Fruit fly (Drosophila melanogaster) whole organism, embryonic: ENCODE measurements around the gene SecS.
A peak's percentile ranks its signal among the peaks of the same experiment; 100 is the strongest.

Experiments
- CG10147 ChIP-seq: fragments of 200-800 bp; sonication (Bioruptor generic); optimal IDR thresholded peaks from 2 replicates; lab custom pipeline; 2019; ENCODE audit warnings: missing biosample characterization, mild to moderate bottlenecking, missing genetic modification characterization, moderate library complexity
- CG12299 ChIP-seq: fragments of 200-800 bp; sonication (Bioruptor generic); optimal IDR thresholded peaks from 2 replicates; lab custom pipeline; 2018; ENCODE audit warnings: missing biosample characterization, mild to moderate bottlenecking, missing genetic modification characterization
- CG12659 ChIP-seq: fragments of 200-800 bp; sonication (Bioruptor generic); optimal IDR thresholded peaks from 3 replicates; lab custom pipeline; 2017; ENCODE audit warnings: mild to moderate bottlenecking, missing biosample characterization, missing genetic modification reagents, missing genetic modification characterization
- CG14014 ChIP-seq: fragments of 200-800 bp; sonication (Bioruptor generic); IDR thresholded peaks from 2 replicates; pipeline ENCODE4 v1.3.6; 2022; ENCODE audit warnings: missing biosample characterization, missing genetic modification characterization
- CG15269 ChIP-seq: fragments of 200-800 bp; sonication (Bioruptor generic); optimal IDR thresholded peaks from 2 replicates; lab custom pipeline; 2018; ENCODE audit warnings: missing biosample characterization, mild to moderate bottlenecking, missing genetic modification characterization, moderate library complexity
- CG16779 ChIP-seq: fragments of 200-800 bp; sonication (Bioruptor generic); IDR thresholded peaks from 2 replicates; pipeline ENCODE4 v1.3.6; 2022; ENCODE audit warnings: missing biosample characterization, missing genetic modification characterization
- CG18764 ChIP-seq: fragments of 200-800 bp; sonication (Bioruptor generic); optimal IDR thresholded peaks from 3 replicates; lab custom pipeline; 2016; ENCODE audit warnings: missing biosample characterization, missing genetic modification characterization
- CG34422 ChIP-seq: fragments of 200-800 bp; sonication (Bioruptor generic); IDR thresholded peaks from 3 replicates; pipeline ENCODE4 v1.3.6; 2022; ENCODE audit warnings: missing biosample characterization, missing genetic modification characterization
- CG3847 ChIP-seq: fragments of 200-800 bp; sonication (Bioruptor generic); IDR thresholded peaks from 2 replicates; pipeline ENCODE4 v1.3.6; 2022; ENCODE audit warnings: missing biosample characterization, missing genetic modification characterization
- CG4360 ChIP-seq: fragments of 200-800 bp; sonication (Bioruptor generic); IDR thresholded peaks from 2 replicates; pipeline ENCODE4 v1.3.6; 2022; ENCODE audit warnings: missing biosample characterization, missing genetic modification characterization
- CG4424 ChIP-seq: fragments of 200-800 bp; sonication (Bioruptor generic); optimal IDR thresholded peaks from 3 replicates; lab custom pipeline; 2016; ENCODE audit warnings: missing biosample characterization, missing genetic modification characterization
- CG6654 ChIP-seq: fragments of 200-800 bp; sonication (Bioruptor generic); optimal IDR thresholded peaks from 2 replicates; lab custom pipeline; 2017; ENCODE audit warnings: missing biosample characterization, mild to moderate bottlenecking, missing genetic modification characterization
- CG6765 ChIP-seq: fragments of 200-800 bp; sonication (Bioruptor generic); optimal IDR thresholded peaks from 3 replicates; lab custom pipeline; 2017; ENCODE audit warnings: missing biosample characterization, mild to moderate bottlenecking, missing genetic modification characterization
- CG7745 ChIP-seq: fragments of 200-800 bp; sonication (Bioruptor generic); optimal IDR thresholded peaks from 2 replicates; lab custom pipeline; 2018; ENCODE audit warnings: missing biosample characterization, mild to moderate bottlenecking, missing genetic modification characterization, moderate library complexity
- CG8388 ChIP-seq: fragments of 200-800 bp; sonication (Bioruptor generic); optimal IDR thresholded peaks from 2 replicates; lab custom pipeline; 2019; ENCODE audit warnings: missing biosample characterization, mild to moderate bottlenecking, missing genetic modification characterization, moderate library complexity
- CG9437 ChIP-seq: fragments of 200-800 bp; sonication (Bioruptor generic); optimal IDR thresholded peaks from 2 replicates; lab custom pipeline; 2018; ENCODE audit warnings: missing biosample characterization, mild to moderate bottlenecking, missing genetic modification characterization
- CG9876 ChIP-seq: fragments of 200-800 bp; sonication (Bioruptor generic); optimal IDR thresholded peaks from 2 replicates; lab custom pipeline; 2016; ENCODE audit warnings: missing biosample characterization, missing genetic modification characterization
- Camta ChIP-seq: fragments of 200-800 bp; sonication (Bioruptor generic); optimal IDR thresholded peaks from 2 replicates; lab custom pipeline; 2016; ENCODE audit warnings: missing biosample characterization, missing genetic modification characterization
- Gug ChIP-seq: fragments of 200-800 bp; sonication (Bioruptor generic); IDR thresholded peaks from 4 replicates; pipeline ENCODE4 v1.3.6; 2022; ENCODE audit warnings: missing biosample characterization, missing genetic modification characterization
- HLH4C ChIP-seq: fragments of 200-800 bp; sonication (Bioruptor generic); IDR thresholded peaks from 3 replicates; pipeline ENCODE4 v1.3.6; 2022; ENCODE audit warnings: missing biosample characterization, missing genetic modification characterization; ENCODE audit not compliant: partially characterized antibody
- Hand ChIP-seq: fragments of 200-800 bp; sonication (Bioruptor generic); optimal IDR thresholded peaks from 2 replicates; lab custom pipeline; 2017; ENCODE audit warnings: mild to moderate bottlenecking, missing biosample characterization, missing genetic modification reagents, missing genetic modification characterization
- Hr3 ChIP-seq: fragments of 200-800 bp; sonication (Bioruptor generic); optimal IDR thresholded peaks from 3 replicates; lab custom pipeline; 2016; ENCODE audit warnings: missing biosample characterization, missing genetic modification characterization
- Max ChIP-seq: fragments of 200-800 bp; sonication (Bioruptor generic); optimal IDR thresholded peaks from 2 replicates; lab custom pipeline; 2016; ENCODE audit warnings: missing biosample characterization, mild to moderate bottlenecking, missing genetic modification characterization
- NC2β ChIP-seq: fragments of 200-800 bp; sonication (Bioruptor generic); optimal IDR thresholded peaks from 2 replicates; lab custom pipeline; 2016; ENCODE audit warnings: missing biosample characterization, missing genetic modification characterization
- Ptx1 ChIP-seq: fragments of 200-800 bp; sonication (Bioruptor generic); IDR thresholded peaks from 2 replicates; pipeline ENCODE4 v1.3.6; 2022; ENCODE audit warnings: missing biosample characterization, missing genetic modification characterization
- Rfx ChIP-seq: fragments of 200-800 bp; sonication (Bioruptor generic); IDR thresholded peaks from 2 replicates; pipeline ENCODE4 v1.3.6; 2022; ENCODE audit warnings: missing biosample characterization, missing genetic modification characterization
- Sry-δ ChIP-seq: fragments of 200-800 bp; sonication (Bioruptor generic); optimal IDR thresholded peaks from 2 replicates; lab custom pipeline; 2016; ENCODE audit warnings: missing biosample characterization, missing genetic modification characterization
- abd-A ChIP-seq: fragments of 200-800 bp; sonication (Bioruptor generic); optimal IDR thresholded peaks from 3 replicates; lab custom pipeline; 2019; ENCODE audit warnings: missing biosample characterization, mild to moderate bottlenecking, missing genetic modification characterization, moderate library complexity
- ato ChIP-seq: fragments of 200-800 bp; sonication (Bioruptor generic); IDR thresholded peaks from 2 replicates; pipeline ENCODE4 v1.3.6; 2022; ENCODE audit warnings: missing biosample characterization, missing genetic modification characterization; ENCODE audit not compliant: partially characterized antibody
- bbx ChIP-seq: fragments of 200-800 bp; sonication (Bioruptor generic); IDR thresholded peaks from 2 replicates; pipeline ENCODE4 v1.3.6; 2022; ENCODE audit warnings: missing biosample characterization, missing genetic modification characterization; ENCODE audit not compliant: partially characterized antibody
- bowl ChIP-seq: fragments of 200-800 bp; sonication (Bioruptor generic); IDR thresholded peaks from 2 replicates; pipeline ENCODE4 v1.3.6; 2022; ENCODE audit warnings: missing biosample characterization, missing genetic modification characterization
- btn ChIP-seq: fragments of 200-800 bp; sonication (Bioruptor generic); optimal IDR thresholded peaks from 2 replicates; lab custom pipeline; 2016; ENCODE audit warnings: missing biosample characterization, missing genetic modification characterization
- chm ChIP-seq: fragments of 200-800 bp; sonication (Bioruptor generic); IDR thresholded peaks from 2 replicates; pipeline ENCODE4 v1.3.6; 2022; ENCODE audit warnings: missing biosample characterization, missing genetic modification characterization
- crol ChIP-seq: fragments of 200-800 bp; sonication (Bioruptor generic); IDR thresholded peaks from 2 replicates; pipeline ENCODE4 v1.3.6; 2022; ENCODE audit warnings: missing biosample characterization, missing genetic modification characterization
- crp ChIP-seq, 2 experiments: fragments of 200-800 bp; sonication (Bioruptor generic); optimal IDR thresholded peaks; 2 replicates in 1 of 2; 3 replicates in 1 of 2; lab custom pipeline; 2017; ENCODE audit warnings: missing biosample characterization in 2 of 2, missing genetic modification characterization in 2 of 2, mild to moderate bottlenecking in 1 of 2, moderate library complexity in 1 of 2
- cwo ChIP-seq: fragments of 200-800 bp; sonication (Bioruptor generic); optimal IDR thresholded peaks from 3 replicates; lab custom pipeline; 2017; ENCODE audit warnings: missing biosample characterization, missing genetic modification characterization, mild to moderate bottlenecking, moderate library complexity, missing genetic modification reagents
- dm ChIP-seq: fragments of 200-800 bp; sonication (Bioruptor generic); optimal IDR thresholded peaks from 3 replicates; lab custom pipeline; 2016; ENCODE audit warnings: missing biosample characterization, missing genetic modification characterization
- ftz-f1 ChIP-seq: fragments of 200-800 bp; sonication (Bioruptor generic); optimal IDR thresholded peaks from 2 replicates; lab custom pipeline; 2016; ENCODE audit warnings: missing biosample characterization, missing genetic modification characterization
- gfzf ChIP-seq: fragments of 200-800 bp; sonication (Bioruptor generic); optimal IDR thresholded peaks from 2 replicates; lab custom pipeline; 2016; ENCODE audit warnings: missing biosample characterization, mild to moderate bottlenecking, missing genetic modification characterization, moderate library complexity
- hbn ChIP-seq: fragments of 200-800 bp; sonication (Bioruptor generic); IDR thresholded peaks from 2 replicates; pipeline ENCODE4 v1.3.6; 2022; ENCODE audit warnings: missing biosample characterization, missing genetic modification characterization; ENCODE audit not compliant: partially characterized antibody
- lilli ChIP-seq: fragments of 200-800 bp; sonication (Bioruptor generic); optimal IDR thresholded peaks from 3 replicates; lab custom pipeline; 2016; ENCODE audit warnings: missing biosample characterization, missing genetic modification characterization
- luna ChIP-seq: fragments of 200-800 bp; sonication (Bioruptor generic); optimal IDR thresholded peaks from 2 replicates; lab custom pipeline; 2016; ENCODE audit warnings: missing biosample characterization, missing genetic modification characterization
- ro ChIP-seq: fragments of 200-800 bp; sonication (Bioruptor generic); IDR thresholded peaks from 2 replicates; pipeline ENCODE4 v1.3.6; 2022; ENCODE audit warnings: missing biosample characterization, missing genetic modification characterization
- sna ChIP-seq: fragments of 200-800 bp; sonication (Bioruptor generic); IDR thresholded peaks from 2 replicates; pipeline ENCODE4 v1.3.6; 2022; ENCODE audit warnings: missing biosample characterization, missing genetic modification characterization; ENCODE audit not compliant: partially characterized antibody
- sob ChIP-seq: fragments of 200-800 bp; sonication (Bioruptor generic); IDR thresholded peaks from 2 replicates; pipeline ENCODE4 v1.3.6; 2022; ENCODE audit warnings: missing biosample characterization, missing genetic modification characterization
- sr ChIP-seq: fragments of 200-800 bp; sonication (Bioruptor generic); IDR thresholded peaks from 3 replicates; pipeline ENCODE4 v1.3.6; 2022; ENCODE audit warnings: missing biosample characterization, missing genetic modification characterization
- tgo ChIP-seq: fragments of 200-800 bp; sonication (Bioruptor generic); IDR thresholded peaks from 3 replicates; pipeline ENCODE4 v1.3.6; 2022; ENCODE audit warnings: missing biosample characterization, missing genetic modification characterization
- trh ChIP-seq: fragments of 200-800 bp; sonication (Bioruptor generic); optimal IDR thresholded peaks from 2 replicates; lab custom pipeline; 2016; ENCODE audit warnings: missing biosample characterization, missing genetic modification characterization
- unpg ChIP-seq: fragments of 200-800 bp; sonication (Bioruptor generic); optimal IDR thresholded peaks from 3 replicates; lab custom pipeline; 2018; ENCODE audit warnings: missing biosample characterization, mild to moderate bottlenecking, missing genetic modification characterization, moderate library complexity
- wek ChIP-seq: fragments of 200-800 bp; sonication (Bioruptor generic); optimal IDR thresholded peaks from 3 replicates; lab custom pipeline; 2018; ENCODE audit warnings: missing biosample characterization, mild to moderate bottlenecking, missing genetic modification characterization, moderate library complexity
- zf30C ChIP-seq: fragments of 200-800 bp; sonication (Bioruptor generic); optimal IDR thresholded peaks from 3 replicates; lab custom pipeline; 2018; ENCODE audit warnings: missing biosample characterization, mild to moderate bottlenecking, missing genetic modification characterization

SecS gene

dm6 chr3R:5565623-5566022 is 35.6 kb upstream of the SecS start (continued):
- peak; percentile 85 for TF ChIP-seq sob (GFP tag; lab: Robert Waterston, UW)
- TF ChIP-seq lilli (GFP tag; lab: Kevin White, UChicago): peak; percentile 82
- TF ChIP-seq CG6654: peak; percentile 19
- no peak for TF ChIP-seq wek (GFP tag; lab: Kevin White, UChicago)
- peak; percentile 39 for TF ChIP-seq trh (GFP tag; lab: Kevin White, UChicago)
- TF ChIP-seq Sry-δ (GFP tag; lab: Kevin White, UChicago): peak; percentile 27
- no peak for TF ChIP-seq abd-A
- peak; percentile 63 for TF ChIP-seq CG4424 (GFP tag; lab: Kevin White, UChicago)
- peak; percentile 39; the same call in 1 of the 2 replicates for TF ChIP-seq crol (GFP tag; lab: Robert Waterston, UW)
- peak; percentile 86 for TF ChIP-seq CG15269 (tag; lab: Kevin White, UChicago)
- TF ChIP-seq Camta (GFP tag; lab: Kevin White, UChicago): peak; percentile 77
- peak; percentile 80 for TF ChIP-seq Gug (GFP tag; lab: Robert Waterston, UW)
- TF ChIP-seq ato: no peak
- no peak for TF ChIP-seq CG7745 (tag; lab: Kevin White, UChicago)
- TF ChIP-seq sr: peak; percentile 70; the same call in 1 of the 3 replicates
- peak; percentile 55 for TF ChIP-seq Hand (GFP tag; lab: Kevin White, UChicago)
- peak; percentile 73; the same call in 1 of the 2 replicates for TF ChIP-seq chm
- TF ChIP-seq bbx (GFP tag; lab: Robert Waterston, UW): no peak
- TF ChIP-seq CG18764 (GFP tag; lab: Kevin White, UChicago): peak; percentile 54
- TF ChIP-seq CG10147: peak; percentile 75
- no peak for TF ChIP-seq ftz-f1 (GFP tag; lab: Kevin White, UChicago)
- peak; percentile 71 for TF ChIP-seq bowl (GFP tag; lab: Robert Waterston, UW)
- TF ChIP-seq CG14014: peak; percentile 89
- no peak for TF ChIP-seq HLH4C (GFP tag; lab: Robert Waterston, UW)
- TF ChIP-seq dm (GFP tag; lab: Kevin White, UChicago): peak; percentile 39
- TF ChIP-seq zf30C: peak; percentile 80
- TF ChIP-seq CG12299 (tag; lab: Kevin White, UChicago): peak; percentile 11
- no peak for TF ChIP-seq sna (GFP tag; lab: Robert Waterston, UW)
- TF ChIP-seq CG9437 (GFP tag; lab: Kevin White, UChicago): peak; percentile 69
- no peak for TF ChIP-seq hbn (GFP tag; lab: Robert Waterston, UW)
- TF ChIP-seq gfzf: no peak
- peak; percentile 84 for TF ChIP-seq CG12659 (GFP tag; lab: Kevin White, UChicago)
- TF ChIP-seq unpg (GFP tag; lab: Kevin White, UChicago): peak; percentile 82
- peak; percentile 71; the same call in 1 of the 2 replicates for TF ChIP-seq CG16779 (GFP tag; lab: Robert Waterston, UW)
- peak; percentile 86 for TF ChIP-seq Ptx1 (GFP tag; lab: Robert Waterston, UW)
- TF ChIP-seq NC2β (GFP tag; lab: Kevin White, UChicago): peak; percentile 63
- TF ChIP-seq luna: no peak
- TF ChIP-seq Rfx (GFP tag; lab: Robert Waterston, UW): peak; percentile 93
- TF ChIP-seq tgo (GFP tag; lab: Robert Waterston, UW): peak; percentile 90
- TF ChIP-seq btn (GFP tag; lab: Kevin White, UChicago): peak; percentile 43
- TF ChIP-seq CG6765 (GFP tag; lab: Kevin White, UChicago): peak; percentile 58
- TF ChIP-seq CG8388 (GFP tag; lab: Kevin White, UChicago): peak; percentile 75
- TF ChIP-seq CG3847 (GFP tag; lab: Robert Waterston, UW): peak; percentile 82
- peak; percentile 6 for TF ChIP-seq CG9876 (GFP tag; lab: Kevin White, UChicago)
- TF ChIP-seq Max (GFP tag; lab: Kevin White, UChicago): peak; percentile 52
- peak; percentile 64 for TF ChIP-seq CG4360 (GFP tag; lab: Robert Waterston, UW)
- peak; percentile 74 for TF ChIP-seq Hr3 (GFP tag; lab: Kevin White, UChicago)
- TF ChIP-seq crp (GFP tag; optimal IDR thresholded peaks at IDR 0.05; lab: Kevin White, UChicago): no peak
- peak; percentile 90 for TF ChIP-seq CG34422 (GFP tag; lab: Robert Waterston, UW)
- peak; percentile 81 for TF ChIP-seq cwo (GFP tag; lab: Kevin White, UChicago)
- TF ChIP-seq ro (GFP tag; lab: Robert Waterston, UW): peak; percentile 36; the same call in 1 of the 2 replicates
